Worm (Caenorhabditis elegans): ENCODE measurements around the gene Y59E9AL.4.

The Y59E9AL.4 gene

DNA sequence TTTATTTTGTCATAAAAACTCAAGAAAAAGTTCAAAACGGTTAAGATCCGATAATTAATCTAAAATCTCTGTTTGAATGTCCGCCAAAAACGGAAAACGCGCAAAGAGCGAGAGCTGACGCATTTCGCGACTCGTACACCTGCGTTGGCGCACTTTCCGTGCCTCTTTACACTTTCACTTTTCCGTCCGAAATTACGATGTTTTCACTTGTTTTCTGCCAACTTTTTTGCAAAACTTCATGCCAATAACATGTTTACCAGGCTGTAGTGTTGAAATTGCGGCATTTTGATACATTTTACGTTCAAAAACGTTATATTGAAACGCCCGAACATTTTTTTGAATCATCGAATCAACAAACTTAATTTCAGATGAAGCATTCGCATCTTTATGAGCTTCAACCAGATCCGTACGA, 31.2 kb downstream of the Y59E9AL.4 start, which contains the start of gene W03F8.4 (continued):
- no peak for TF ChIP-seq hlh-17 (GFP tag; optimal IDR thresholded peaks at IDR 0.05; ENCODE audit: borderline replicate concordance)

DNA sequence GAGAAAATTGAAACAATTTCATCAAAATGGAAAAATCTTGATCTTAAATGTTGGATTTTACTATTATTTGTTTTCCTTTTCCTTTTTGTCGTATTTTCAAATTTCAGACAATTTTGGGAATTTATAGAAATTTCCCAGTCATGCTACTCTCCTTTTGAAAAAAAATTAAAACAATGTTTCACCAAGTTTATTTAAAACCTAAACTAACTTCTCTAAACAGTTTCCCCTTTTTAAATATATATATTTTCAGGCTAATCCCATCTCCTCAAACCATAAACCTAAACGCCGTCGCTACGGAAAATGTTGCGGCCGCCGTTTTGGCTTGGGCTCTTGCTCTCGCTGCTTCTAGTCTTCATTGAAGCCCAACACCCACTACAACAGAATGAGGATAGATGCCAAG, 42.0 kb downstream of the Y59E9AL.4 start, which contains the start of gene lam-1:
lam-1 (plus strand) TSS at position 301 of the 400 bp plus-strand sequence.
- no peak for TF ChIP-seq Y116A8C.19 (tag; optimal IDR thresholded peaks at IDR 0.05; ENCODE audit: borderline replicate concordance)
- no peak for TF ChIP-seq unc-30 (tag; optimal IDR thresholded peaks at IDR 0.05)
- no peak for TF ChIP-seq zag-1 (tag; optimal IDR thresholded peaks at IDR 0.05)
- no peak for TF ChIP-seq efl-1 (optimal IDR thresholded peaks at IDR 0.05)
- TF ChIP-seq efl-1 (GFP tag; optimal IDR thresholded peaks at IDR 0.05 in 1 of 2), result no peak
- no peak for TF ChIP-seq aha-1 (tag; optimal IDR thresholded peaks at IDR 0.05)
- TF ChIP-seq ceh-63 (GFP tag; optimal IDR thresholded peaks at IDR 0.05), result no peak
- TF ChIP-seq nhr-11 (tag; optimal IDR thresholded peaks at IDR 0.05), result no peak
- TF ChIP-seq ztf-11 (tag; optimal IDR thresholded peaks at IDR 0.05), result no peak
- no peak for TF ChIP-seq aly-2 (tag; optimal IDR thresholded peaks at IDR 0.05)
- no peak for TF ChIP-seq snpc-4 (tag; optimal IDR thresholded peaks at IDR 0.05)
- TF ChIP-seq nhr-90 (tag; optimal IDR thresholded peaks at IDR 0.05; ENCODE audit: poor library complexity), result no peak
- no peak for TF ChIP-seq efl-3 (GFP tag; optimal IDR thresholded peaks at IDR 0.05)

ce11 chrIV:5171994-5172528, 42.9 kb downstream of the Y59E9AL.4 start:
- TF ChIP-seq dsc-1 (tag; optimal IDR thresholded peaks at IDR 0.05), result peak; percentile 63
- no peak for TF ChIP-seq pax-3 (tag; optimal IDR thresholded peaks at IDR 0.05)
- TF ChIP-seq nhr-19 (GFP tag; conservative IDR thresholded peaks at IDR 0.05), result no peak
- TF ChIP-seq snu-23 (GFP tag; optimal IDR thresholded peaks at IDR 0.05), result peak; percentile 22
- TF ChIP-seq nhr-84 (tag; optimal IDR thresholded peaks at IDR 0.05), result no peak
- peak; percentile 30 for TF ChIP-seq rnt-1 (tag; optimal IDR thresholded peaks at IDR 0.05)
- TF ChIP-seq efl-1 (optimal IDR thresholded peaks at IDR 0.05), result no peak
- TF ChIP-seq efl-1 (GFP tag; optimal IDR thresholded peaks at IDR 0.05 in 1 of 2), result peak in 1 of 2 experiments; percentile 79
- TF ChIP-seq aha-1 (tag; optimal IDR thresholded peaks at IDR 0.05), result no peak
- no peak for TF ChIP-seq fos-1 (tag; optimal IDR thresholded peaks at IDR 0.05)
- TF ChIP-seq nhr-47 (tag; optimal IDR thresholded peaks at IDR 0.05), result no peak

DNA sequence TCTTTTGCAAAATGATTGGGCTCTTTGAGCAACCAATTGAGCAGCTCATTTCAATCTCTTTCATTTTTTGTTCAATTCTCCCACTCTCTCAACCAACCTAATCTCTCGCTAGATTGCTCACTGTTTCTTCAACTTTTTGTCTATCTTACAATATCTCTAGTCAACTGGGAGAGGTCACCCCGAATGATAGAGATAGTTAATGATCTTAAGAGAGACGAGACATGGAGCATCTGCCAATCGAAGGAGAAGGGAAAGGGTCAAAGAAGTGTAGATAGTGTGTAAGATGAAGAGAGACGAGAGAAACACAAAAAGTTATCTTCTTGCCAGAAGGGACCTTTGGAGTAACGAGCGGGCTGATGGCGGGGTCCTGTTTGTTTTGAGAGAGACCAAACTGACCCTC, 45.7 kb downstream of the Y59E9AL.4 start:
- TF ChIP-seq nhr-28 (tag; optimal IDR thresholded peaks at IDR 0.05), result no peak
- peak; percentile 80 for TF ChIP-seq dsc-1 (tag; optimal IDR thresholded peaks at IDR 0.05)
- no peak for TF ChIP-seq sox-4 (tag; optimal IDR thresholded peaks at IDR 0.05)
- TF ChIP-seq lin-14 (GFP tag; optimal IDR thresholded peaks at IDR 0.05), result peak; percentile 60
- TF ChIP-seq nhr-12 (tag; optimal IDR thresholded peaks at IDR 0.05), result no peak
- peak; percentile 55 for TF ChIP-seq rnt-1 (tag; optimal IDR thresholded peaks at IDR 0.05)
- TF ChIP-seq nhr-11 (tag; optimal IDR thresholded peaks at IDR 0.05), result no peak
- TF ChIP-seq unc-62 (GFP tag; optimal IDR thresholded peaks at IDR 0.05), result no peak
- TF ChIP-seq mef-2 (tag; optimal IDR thresholded peaks at IDR 0.05), result no peak
- peak; percentile 37 for TF ChIP-seq fkh-4 (tag; optimal IDR thresholded peaks at IDR 0.05; ENCODE audit: borderline replicate concordance)
- no peak for TF ChIP-seq sup-37 (GFP tag; optimal IDR thresholded peaks at IDR 0.05)
- TF ChIP-seq nhr-20 (tag; optimal IDR thresholded peaks at IDR 0.05), result peak; percentile 7
- 0 out of 2 replicates have a peak, but pooled peaks have one; percentile 44 for TF ChIP-seq unc-98 (GFP tag; IDR thresholded peaks at IDR 0.05)
- peak; percentile 17 to 40 for TF ChIP-seq efl-1 (optimal IDR thresholded peaks at IDR 0.05)
- TF ChIP-seq efl-1 (GFP tag; optimal IDR thresholded peaks at IDR 0.05 in 1 of 2), result peak; percentile 16 to 59
- no peak for TF ChIP-seq hlh-4 (tag; optimal IDR thresholded peaks at IDR 0.05)
- peak; percentile 7 for TF ChIP-seq tbx-2 (tag; optimal IDR thresholded peaks at IDR 0.05)
- peak; percentile 42 for TF ChIP-seq nhr-76 (tag; optimal IDR thresholded peaks at IDR 0.05)
- peak; percentile 43 for TF ChIP-seq pag-3 (tag; optimal IDR thresholded peaks at IDR 0.05; ENCODE audit: borderline replicate concordance, insufficient read depth)
- TF ChIP-seq fkh-10 (GFP tag; optimal IDR thresholded peaks at IDR 0.05), result no peak
- TF ChIP-seq nhr-19 (GFP tag; conservative IDR thresholded peaks at IDR 0.05), result peak; percentile 25
- TF ChIP-seq lsy-2 (tag; optimal IDR thresholded peaks at IDR 0.05), result peak; percentile 44 to 50
- peak; percentile 12 for TF ChIP-seq swsn-7 (tag; optimal IDR thresholded peaks at IDR 0.05)
- peak; percentile 70 for TF ChIP-seq nhr-71 (tag; optimal IDR thresholded peaks at IDR 0.05)
- TF ChIP-seq ztf-4 (tag; optimal IDR thresholded peaks at IDR 0.05), result no peak
- TF ChIP-seq aly-2 (tag; optimal IDR thresholded peaks at IDR 0.05), result no peak
- peak; percentile 43 for TF ChIP-seq snu-23 (GFP tag; optimal IDR thresholded peaks at IDR 0.05)
- TF ChIP-seq egl-27 (tag; optimal IDR thresholded peaks at IDR 0.05), result no peak
- TF ChIP-seq dpl-1 (GFP tag; optimal IDR thresholded peaks at IDR 0.05), result peak in 1 of 3 experiments; percentile 1
- no peak for TF ChIP-seq jun-1 (tag; optimal IDR thresholded peaks at IDR 0.05)
- TF ChIP-seq pqm-1 (tag; optimal IDR thresholded peaks at IDR 0.05), result no peak
- TF ChIP-seq ets-5 (GFP tag; IDR thresholded peaks at IDR 0.05), result no peak
